Worm (Caenorhabditis elegans) whole organism, young adult: ENCODE measurements around the gene ZK455.5.

Source experiments
- B0261.1 ChIP-seq: sonication (generic microtip); optimal IDR thresholded peaks from 2 replicates; lab custom pipeline; 2016; ENCODE audit warnings: mild to moderate bottlenecking, missing genetic modification characterization, moderate library complexity, missing compliant biosample characterization
- B0336.3 ChIP-seq: fragments of 200-800 bp; sonication (Bioruptor generic); IDR thresholded peaks from 2 replicates; pipeline ENCODE4 v1.3.6; 2022; ENCODE audit warnings: missing genetic modification characterization, missing compliant biosample characterization
- C06A6.2 ChIP-seq: fragments of 200-800 bp; sonication (Bioruptor generic); conservative IDR thresholded peaks from 2 replicates; pipeline ENCODE4 v1.3.6; 2022; ENCODE audit warnings: missing genetic modification characterization, missing compliant biosample characterization
- F23B12.7 ChIP-seq: sonication (generic microtip); optimal IDR thresholded peaks from 2 replicates; lab custom pipeline; 2017; ENCODE audit warnings: missing genetic modification characterization, mild to moderate bottlenecking, missing compliant biosample characterization, antibody characterized with exemption, moderate library complexity; ENCODE audit not compliant: insufficient read depth
- F37B4.10 ChIP-seq: fragments of 200-800 bp; sonication (Bioruptor generic); IDR thresholded peaks from 2 replicates; pipeline ENCODE4 v1.3.6; 2022; ENCODE audit warnings: missing genetic modification characterization, missing compliant biosample characterization
- F52B5.7 ChIP-seq: sonication (generic microtip); optimal IDR thresholded peaks from 2 replicates; lab custom pipeline; 2016; ENCODE audit warnings: mild to moderate bottlenecking, missing genetic modification characterization, missing compliant biosample characterization
- T26A5.8 ChIP-seq: sonication (generic microtip); optimal IDR thresholded peaks from 2 replicates; lab custom pipeline; 2016; ENCODE audit warnings: missing genetic modification characterization, missing compliant biosample characterization
- Y95B8A.8 ChIP-seq: fragments of 200-800 bp; sonication (Bioruptor generic); IDR thresholded peaks from 2 replicates; pipeline ENCODE4 v1.3.6; 2022; ENCODE audit warnings: missing genetic modification reagents, missing genetic modification characterization, missing compliant biosample characterization
- akir-1 ChIP-seq: fragments of 200-800 bp; sonication (Bioruptor generic); optimal IDR thresholded peaks from 2 replicates; lab custom pipeline; 2018; ENCODE audit warnings: mild to moderate bottlenecking, missing genetic modification characterization, moderate library complexity, missing compliant biosample characterization
- atf-7 ChIP-seq: sonication (generic microtip); optimal IDR thresholded peaks from 2 replicates; lab custom pipeline; 2017; ENCODE audit warnings: mild to moderate bottlenecking, missing genetic modification characterization, missing compliant biosample characterization
- attf-3 ChIP-seq: fragments of 200-800 bp; sonication (Bioruptor generic); conservative IDR thresholded peaks from 2 replicates; pipeline ENCODE4 v1.3.6; 2022; ENCODE audit warnings: missing genetic modification reagents, missing genetic modification characterization, missing compliant biosample characterization
- attf-5 ChIP-seq: fragments of 200-800 bp; sonication (Bioruptor generic); optimal IDR thresholded peaks from 2 replicates; lab custom pipeline; 2018; ENCODE audit warnings: mild to moderate bottlenecking, missing genetic modification characterization, missing compliant biosample characterization
- ccch-3 ChIP-seq: fragments of 200-800 bp; sonication (Bioruptor generic); optimal IDR thresholded peaks from 2 replicates; lab custom pipeline; 2018; ENCODE audit warnings: mild to moderate bottlenecking, missing genetic modification characterization, missing compliant biosample characterization
- ceh-27 ChIP-seq: fragments of 200-800 bp; sonication (Bioruptor generic); optimal IDR thresholded peaks from 2 replicates; lab custom pipeline; 2018; ENCODE audit warnings: mild to moderate bottlenecking, missing genetic modification characterization, moderate library complexity, missing compliant biosample characterization
- ceh-58 ChIP-seq: fragments of 200-800 bp; sonication (Bioruptor generic); IDR thresholded peaks from 2 replicates; pipeline ENCODE4 v1.3.6; 2022; ENCODE audit warnings: missing genetic modification characterization, missing compliant biosample characterization
- ceh-79 ChIP-seq: sonication (generic microtip); optimal IDR thresholded peaks from 2 replicates; lab custom pipeline; 2017; ENCODE audit warnings: mild to moderate bottlenecking, missing genetic modification characterization, missing compliant biosample characterization
- chd-7 ChIP-seq: sonication (generic microtip); optimal IDR thresholded peaks from 2 replicates; lab custom pipeline; 2016; ENCODE audit warnings: mild to moderate bottlenecking, missing genetic modification characterization, moderate library complexity, missing compliant biosample characterization
- die-1 ChIP-seq: sonication (generic microtip); optimal IDR thresholded peaks from 2 replicates; lab custom pipeline; 2016; ENCODE audit warnings: missing genotype, mild to moderate bottlenecking, missing genetic modification characterization, missing compliant biosample characterization
- dpff-1 ChIP-seq: sonication (generic microtip); optimal IDR thresholded peaks from 2 replicates; lab custom pipeline; 2017; ENCODE audit warnings: mild to moderate bottlenecking, missing genetic modification characterization, missing compliant biosample characterization
- egl-18 ChIP-seq: fragments of 200-800 bp; sonication (Bioruptor generic); IDR thresholded peaks from 2 replicates; pipeline ENCODE4 v1.3.6; 2022; ENCODE audit warnings: missing genetic modification reagents, missing genetic modification characterization, missing compliant biosample characterization
- egl-44 ChIP-seq: fragments of 200-800 bp; sonication (Bioruptor generic); IDR thresholded peaks from 2 replicates; pipeline ENCODE4 v1.3.6; 2022; ENCODE audit warnings: missing genetic modification reagents, missing genetic modification characterization, missing compliant biosample characterization
- ets-4 ChIP-seq: fragments of 200-800 bp; sonication (Bioruptor generic); optimal IDR thresholded peaks from 2 replicates; lab custom pipeline; 2018; ENCODE audit warnings: mild to moderate bottlenecking, missing genetic modification characterization, missing compliant biosample characterization
- gei-17 ChIP-seq: fragments of 200-800 bp; sonication (Bioruptor generic); optimal IDR thresholded peaks from 2 replicates; lab custom pipeline; 2018; ENCODE audit warnings: mild to moderate bottlenecking, missing genetic modification characterization, missing compliant biosample characterization
- hlh-26 ChIP-seq: fragments of 200-800 bp; sonication (Bioruptor generic); conservative IDR thresholded peaks from 2 replicates; pipeline ENCODE4 v1.3.6; 2022; ENCODE audit warnings: missing genetic modification reagents, missing genetic modification characterization, missing compliant biosample characterization
- hmg-1.2 ChIP-seq: fragments of 200-800 bp; sonication (Bioruptor generic); IDR thresholded peaks from 2 replicates; pipeline ENCODE4 v1.3.6; 2022; ENCODE audit warnings: missing genetic modification reagents, missing genetic modification characterization, missing compliant biosample characterization
- hrde-1 ChIP-seq: sonication (generic microtip); optimal IDR thresholded peaks from 2 replicates; lab custom pipeline; 2016; ENCODE audit warnings: missing genetic modification characterization, mild to moderate bottlenecking, missing compliant biosample characterization, moderate library complexity, missing genotype, missing genetic modification reagents, borderline replicate concordance
- let-607 ChIP-seq, 2 experiments: fragments of 200-800 bp in 1 of 2; sonication (Bioruptor generic) in 1 of 2; sonication (generic microtip) in 1 of 2; optimal IDR thresholded peaks; 2 replicates each; lab custom pipeline; 2016 to 2018; ENCODE audit warnings: mild to moderate bottlenecking in 2 of 2, missing compliant biosample characterization in 2 of 2, missing genetic modification characterization in 2 of 2, moderate library complexity in 2 of 2, missing genotype in 1 of 2
- lin-40 ChIP-seq: sonication (generic microtip); optimal IDR thresholded peaks from 2 replicates; lab custom pipeline; 2016; ENCODE audit warnings: missing genetic modification characterization, mild to moderate bottlenecking, missing compliant biosample characterization, missing genotype, missing genetic modification reagents
- lir-1 ChIP-seq: fragments of 200-800 bp; sonication (Bioruptor generic); conservative IDR thresholded peaks from 2 replicates; pipeline ENCODE4 v1.3.6; 2022; ENCODE audit warnings: missing genetic modification reagents, missing genetic modification characterization, missing compliant biosample characterization
- lsy-27 ChIP-seq: sonication (generic microtip); optimal IDR thresholded peaks from 2 replicates; lab custom pipeline; 2017; ENCODE audit warnings: missing genetic modification characterization, mild to moderate bottlenecking, missing compliant biosample characterization, antibody characterized with exemption, missing genotype, borderline replicate concordance; ENCODE audit not compliant: insufficient read depth
- madf-10 ChIP-seq: sonication (generic microtip); optimal IDR thresholded peaks from 2 replicates; lab custom pipeline; 2016; ENCODE audit warnings: mild to moderate bottlenecking, missing genetic modification characterization, missing compliant biosample characterization
- madf-6 ChIP-seq: fragments of 200-800 bp; sonication (Bioruptor generic); IDR thresholded peaks from 2 replicates; pipeline ENCODE4 v1.3.6; 2022; ENCODE audit warnings: missing genetic modification reagents, missing genetic modification characterization, missing compliant biosample characterization
- mcd-1 ChIP-seq: fragments of 200-800 bp; sonication (Bioruptor generic); IDR thresholded peaks from 2 replicates; pipeline ENCODE4 v1.3.6; 2022; ENCODE audit warnings: missing genetic modification reagents, missing genetic modification characterization, missing compliant biosample characterization
- mxl-1 ChIP-seq: sonication (generic microtip); optimal IDR thresholded peaks from 2 replicates; lab custom pipeline; 2016; ENCODE audit warnings: missing genetic modification characterization, missing compliant biosample characterization
- nfya-2 ChIP-seq: fragments of 200-800 bp; sonication (Bioruptor generic); IDR thresholded peaks from 2 replicates; pipeline ENCODE4 v1.3.6; 2022; ENCODE audit warnings: missing genetic modification reagents, missing genetic modification characterization, missing compliant biosample characterization
- nfyb-1 ChIP-seq: fragments of 200-800 bp; sonication (Bioruptor generic); IDR thresholded peaks from 2 replicates; pipeline ENCODE4 v1.3.6; 2022; ENCODE audit warnings: missing genetic modification reagents, missing genetic modification characterization, missing compliant biosample characterization
- nhr-120 ChIP-seq: fragments of 200-800 bp; sonication (Bioruptor generic); IDR thresholded peaks from 2 replicates; pipeline ENCODE4 v1.3.6; 2022; ENCODE audit warnings: missing genetic modification characterization, missing compliant biosample characterization
- nhr-80 ChIP-seq: sonication (generic microtip); optimal IDR thresholded peaks from 2 replicates; lab custom pipeline; 2016; ENCODE audit warnings: missing genetic modification characterization, missing compliant biosample characterization
- nhr-90 ChIP-seq: sonication (generic microtip); optimal IDR thresholded peaks from 2 replicates; lab custom pipeline; 2016; ENCODE audit warnings: missing genotype, mild to moderate bottlenecking, missing genetic modification characterization, missing compliant biosample characterization
- pbrm-1 ChIP-seq: fragments of 200-800 bp; sonication (Bioruptor generic); IDR thresholded peaks from 2 replicates; pipeline ENCODE4 v1.3.6; 2022; ENCODE audit warnings: missing genetic modification reagents, missing genetic modification characterization, missing compliant biosample characterization
- rcor-1 ChIP-seq: fragments of 200-800 bp; sonication (Bioruptor generic); IDR thresholded peaks from 2 replicates; pipeline ENCODE4 v1.3.6; 2022; ENCODE audit warnings: missing genetic modification reagents, missing genetic modification characterization, missing compliant biosample characterization
- sea-2 ChIP-seq: fragments of 200-800 bp; sonication (Bioruptor generic); IDR thresholded peaks from 2 replicates; pipeline ENCODE4 v1.3.6; 2022; ENCODE audit warnings: missing genetic modification characterization, missing compliant biosample characterization
- snpc-4 ChIP-seq, 5 experiments: fragments of 150-350 bp in 1 of 5; sonication (generic microtip) in 4 of 5; optimal IDR thresholded peaks; 2 replicates each; lab custom pipeline; 2014 to 2018; ENCODE audit warnings: missing genetic modification characterization in 5 of 5, missing biosample characterization in 3 of 5, antibody characterized with exemption in 2 of 5, mild to moderate bottlenecking in 2 of 5, missing compliant biosample characterization in 2 of 5, missing genotype in 2 of 5, moderate library complexity in 2 of 5, missing genetic modification reagents in 1 of 5
- zfh-2 ChIP-seq: fragments of 200-800 bp; sonication (Bioruptor generic); conservative IDR thresholded peaks from 2 replicates; pipeline ENCODE4 v1.3.6; 2022; ENCODE audit warnings: missing genetic modification reagents, missing genetic modification characterization, missing compliant biosample characterization
- ztf-18 ChIP-seq: sonication (generic microtip); optimal IDR thresholded peaks from 2 replicates; lab custom pipeline; 2016; ENCODE audit warnings: missing genotype, mild to moderate bottlenecking, missing genetic modification characterization, missing compliant biosample characterization

Gene ZK455.5

ce11 chrX:11305773-11306172, 21.0 kb downstream of the ZK455.5 start, which contains the start of gene F08G12.1:
TSS of gene F08G12.1 (minus strand) at chrX:11305873.
- TF ChIP-seq egl-18 (GFP tag; lab: Robert Waterston, UW) (no peak), attf-3 (GFP tag; lab: Robert Waterston, UW) (no peak), mxl-1 (no peak), ceh-58 (GFP tag; lab: Robert Waterston, UW) (no peak), hmg-1.2 (GFP tag; lab: Robert Waterston, UW) (no peak), madf-10 (no peak), snpc-4 (GFP tag; optimal IDR thresholded peaks at IDR 0.05; lab: Kevin White, UChicago) (no peak), snpc-4 (tag; optimal IDR thresholded peaks at IDR 0.05; lab: Kevin White, UChicago) (no peak), gei-17 (GFP tag; lab: Kevin White, UChicago) (no peak), ets-4 (no peak), hlh-26 (no peak), die-1 (no peak), C06A6.2 (GFP tag; lab: Robert Waterston, UW) (no peak), ccch-3 (GFP tag; lab: Kevin White, UChicago) (no peak), pbrm-1 (no peak), dpff-1 (tag; lab: Kevin White, UChicago) (no peak), lsy-27 (tag; lab: Kevin White, UChicago) (no peak), Y95B8A.8 (GFP tag; lab: Robert Waterston, UW) (no peak), nhr-90 (tag; lab: Kevin White, UChicago) (no peak), rcor-1 (GFP tag; lab: Robert Waterston, UW) (no peak), ceh-79 (tag; lab: Kevin White, UChicago) (no peak)

ce11 chrX:11299642-11300307, 27.0 kb downstream of the ZK455.5 start, which contains the start of the genes snrp-40.1 and F08G12.3:
TSS of gene snrp-40.1 (minus strand) at chrX:11299784.
TSS of gene F08G12.3 (plus strand) at chrX:11300257.
- TF ChIP-seq attf-5 (peak; percentile 92), zfh-2 (GFP tag; lab: Robert Waterston, UW) (peak; percentile 98), F37B4.10 (GFP tag; lab: Robert Waterston, UW) (no peak), die-1 (no peak), sea-2 (GFP tag; lab: Robert Waterston, UW) (no peak), madf-6 (GFP tag; lab: Robert Waterston, UW) (peak; percentile 26; the same call in 1 of the 2 replicates), nfya-2 (GFP tag; lab: Robert Waterston, UW) (no peak), nhr-120 (GFP tag; lab: Robert Waterston, UW) (no peak), rcor-1 (GFP tag; lab: Robert Waterston, UW) (0 out of 2 replicates have a peak, but pooled peaks have one; percentile 21), B0261.1 (tag; lab: Kevin White, UChicago) (no peak), C06A6.2 (GFP tag; lab: Robert Waterston, UW) (no peak), mxl-1 (no peak), chd-7 (peak; percentile 71), let-607 (tag; optimal IDR thresholded peaks at IDR 0.05; lab: Kevin White, UChicago) (peak; percentile 71 to 76), F23B12.7 (tag; lab: Kevin White, UChicago) (peak; percentile 71), ztf-18 (tag; lab: Kevin White, UChicago) (peak; percentile 60), akir-1 (GFP tag; lab: Kevin White, UChicago) (no peak), T26A5.8 (no peak), nfyb-1 (0 out of 2 replicates have a peak, but pooled peaks have one; percentile 57), egl-44 (GFP tag; lab: Robert Waterston, UW) (peak; percentile 16; the same call in 1 of the 2 replicates), B0336.3 (GFP tag; lab: Robert Waterston, UW) (peak; percentile 46; the same call in 1 of the 2 replicates), madf-10 (peak; percentile 31), atf-7 (peak; percentile 29), mcd-1 (GFP tag; lab: Robert Waterston, UW) (peak; percentile 91), ceh-27 (GFP tag; lab: Kevin White, UChicago) (peak; percentile 74), lin-40 (tag; lab: Kevin White, UChicago) (peak; percentile 80), F52B5.7 (tag; lab: Kevin White, UChicago) (no peak), lir-1 (GFP tag; lab: Robert Waterston, UW) (no peak), lsy-27 (tag; lab: Kevin White, UChicago) (no peak), nhr-80 (peak; percentile 98), ets-4 (peak; percentile 15), hrde-1 (tag; lab: Kevin White, UChicago) (no peak)
